Fruit fly (Drosophila melanogaster) whole organism, prepupa: ENCODE measurements around the gene Gnpat.

ENCODE experiments used
- CG10631 ChIP-seq: fragments of 200-800 bp; sonication (Bioruptor generic); optimal IDR thresholded peaks from 2 replicates; lab custom pipeline; 2016; ENCODE audit warnings: missing biosample characterization, missing genetic modification characterization
- CG10669 ChIP-seq: fragments of 200-800 bp; sonication (Bioruptor generic); optimal IDR thresholded peaks from 3 replicates; lab custom pipeline; 2018; ENCODE audit warnings: missing biosample characterization, mild to moderate bottlenecking, missing genetic modification characterization, moderate library complexity
- CG11294 ChIP-seq: fragments of 200-800 bp; sonication (Bioruptor generic); IDR thresholded peaks from 2 replicates; pipeline ENCODE4 v1.3.6; 2022; ENCODE audit warnings: missing biosample characterization, missing genetic modification characterization
- CG11762 ChIP-seq: fragments of 200-800 bp; sonication (Bioruptor generic); optimal IDR thresholded peaks from 3 replicates; lab custom pipeline; 2016; ENCODE audit warnings: missing biosample characterization, missing genetic modification characterization; ENCODE audit not compliant: insufficient read depth
- CG11902 ChIP-seq: fragments of 200-800 bp; sonication (Bioruptor generic); optimal IDR thresholded peaks from 3 replicates; lab custom pipeline; 2016; ENCODE audit warnings: missing biosample characterization, missing genetic modification characterization
- CG15336 ChIP-seq: fragments of 200-800 bp; sonication (Bioruptor generic); IDR thresholded peaks from 2 replicates; pipeline ENCODE4 v1.3.6; 2022; ENCODE audit warnings: missing biosample characterization, missing genetic modification characterization
- CG1621 ChIP-seq: fragments of 200-800 bp; sonication (Bioruptor generic); optimal IDR thresholded peaks from 3 replicates; lab custom pipeline; 2018; ENCODE audit warnings: missing biosample characterization, mild to moderate bottlenecking, missing genetic modification characterization
- CG16779 ChIP-seq: fragments of 200-800 bp; sonication (Bioruptor generic); optimal IDR thresholded peaks from 3 replicates; lab custom pipeline; 2017; ENCODE audit warnings: missing biosample characterization, mild to moderate bottlenecking, missing genetic modification characterization
- CG3032 ChIP-seq: fragments of 200-800 bp; optimal IDR thresholded peaks from 2 replicates; lab custom pipeline; 2019; ENCODE audit warnings: missing biosample characterization, mild to moderate bottlenecking, missing genetic modification characterization, moderate library complexity
- CG31627 ChIP-seq: fragments of 200-800 bp; sonication (Bioruptor generic); optimal IDR thresholded peaks from 3 replicates; lab custom pipeline; 2016; ENCODE audit warnings: missing biosample characterization, missing genetic modification characterization
- CG32006 ChIP-seq: fragments of 200-800 bp; sonication (Bioruptor generic); optimal IDR thresholded peaks from 3 replicates; lab custom pipeline; 2017; ENCODE audit warnings: missing biosample characterization, mild to moderate bottlenecking, missing genetic modification characterization
- CG34406 ChIP-seq: fragments of 200-800 bp; sonication (Bioruptor generic); optimal IDR thresholded peaks from 3 replicates; lab custom pipeline; 2016; ENCODE audit warnings: missing biosample characterization, missing genetic modification characterization
- CG3919 ChIP-seq: fragments of 200-800 bp; sonication (Bioruptor generic); optimal IDR thresholded peaks from 3 replicates; lab custom pipeline; 2016; ENCODE audit warnings: missing biosample characterization, missing genetic modification characterization
- CG6163 ChIP-seq: fragments of 200-800 bp; sonication (Bioruptor generic); IDR thresholded peaks from 3 replicates; pipeline ENCODE4 v1.3.6; 2022; ENCODE audit warnings: missing biosample characterization, missing genetic modification characterization
- CG6792 ChIP-seq: fragments of 200-800 bp; sonication (Bioruptor generic); optimal IDR thresholded peaks from 3 replicates; lab custom pipeline; 2016; ENCODE audit warnings: missing biosample characterization, missing genetic modification characterization
- CG6808 ChIP-seq: fragments of 200-800 bp; sonication (Bioruptor generic); optimal IDR thresholded peaks from 3 replicates; lab custom pipeline; 2017; ENCODE audit warnings: missing biosample characterization, missing genetic modification characterization, mild to moderate bottlenecking, moderate library complexity, missing genetic modification reagents
- CG6854 ChIP-seq: fragments of 200-800 bp; sonication (Bioruptor generic); optimal IDR thresholded peaks from 2 replicates; lab custom pipeline; 2017; ENCODE audit warnings: missing biosample characterization, mild to moderate bottlenecking, missing genetic modification characterization
- CG7368 ChIP-seq: fragments of 200-800 bp; sonication (Bioruptor generic); optimal IDR thresholded peaks from 3 replicates; lab custom pipeline; 2016; ENCODE audit warnings: missing biosample characterization, missing genetic modification characterization
- CG8119 ChIP-seq: fragments of 200-800 bp; sonication (Bioruptor generic); IDR thresholded peaks from 3 replicates; pipeline ENCODE4 v1.3.6; 2022; ENCODE audit warnings: missing biosample characterization, missing genetic modification characterization
- CG8319 ChIP-seq: fragments of 200-800 bp; sonication (Bioruptor generic); optimal IDR thresholded peaks from 3 replicates; lab custom pipeline; 2016; ENCODE audit warnings: missing biosample characterization, missing genetic modification characterization
- CG8632 ChIP-seq: fragments of 200-800 bp; sonication (Bioruptor generic); optimal IDR thresholded peaks from 3 replicates; lab custom pipeline; 2016; ENCODE audit warnings: missing biosample characterization, missing genetic modification characterization
- Eip93F ChIP-seq: fragments of 200-800 bp; sonication (Bioruptor generic); optimal IDR thresholded peaks from 2 replicates; lab custom pipeline; 2016; ENCODE audit warnings: missing biosample characterization, mild to moderate bottlenecking, missing genetic modification characterization
- Ets21C ChIP-seq: fragments of 200-800 bp; sonication (Bioruptor generic); optimal IDR thresholded peaks from 3 replicates; lab custom pipeline; 2016; ENCODE audit warnings: missing biosample characterization, missing genetic modification characterization
- Ets96B ChIP-seq: fragments of 200-800 bp; optimal IDR thresholded peaks from 2 replicates; lab custom pipeline; 2019; ENCODE audit warnings: missing biosample characterization, mild to moderate bottlenecking, missing genetic modification characterization, moderate library complexity
- Gug ChIP-seq: fragments of 200-800 bp; sonication (Bioruptor generic); IDR thresholded peaks from 2 replicates; pipeline ENCODE4 v1.3.6; 2022; ENCODE audit warnings: missing biosample characterization, missing genetic modification characterization
- Hr38 ChIP-seq: sonication (Bioruptor generic); optimal IDR thresholded peaks from 2 replicates; lab custom pipeline; 2016; ENCODE audit warnings: missing biosample characterization, missing genetic modification characterization
- Lpt ChIP-seq: fragments of 200-800 bp; sonication (Bioruptor generic); optimal IDR thresholded peaks from 3 replicates; lab custom pipeline; 2016; ENCODE audit warnings: missing biosample characterization, missing genetic modification characterization
- Met ChIP-seq: fragments of 200-800 bp; sonication (Bioruptor generic); optimal IDR thresholded peaks from 3 replicates; lab custom pipeline; 2016; ENCODE audit warnings: missing biosample characterization, missing genetic modification characterization
- OdsH ChIP-seq: fragments of 200-800 bp; sonication (Bioruptor generic); optimal IDR thresholded peaks from 3 replicates; lab custom pipeline; 2016; ENCODE audit warnings: missing biosample characterization, missing genetic modification characterization
- Smox ChIP-seq: fragments of 200-800 bp; sonication (Bioruptor generic); optimal IDR thresholded peaks from 3 replicates; lab custom pipeline; 2016; ENCODE audit warnings: missing biosample characterization, missing genetic modification characterization
- Sox14 ChIP-seq: fragments of 200-800 bp; sonication (Bioruptor generic); optimal IDR thresholded peaks from 3 replicates; lab custom pipeline; 2016; ENCODE audit warnings: missing biosample characterization, missing genetic modification characterization
- Sox15 ChIP-seq: fragments of 200-800 bp; sonication (Bioruptor generic); optimal IDR thresholded peaks from 3 replicates; lab custom pipeline; 2016; ENCODE audit warnings: missing biosample characterization, missing genetic modification characterization
- achi ChIP-seq: fragments of 200-800 bp; sonication (Bioruptor generic); optimal IDR thresholded peaks from 3 replicates; lab custom pipeline; 2016; ENCODE audit warnings: missing biosample characterization, missing genetic modification characterization
- cyc ChIP-seq: fragments of 200-800 bp; sonication (Bioruptor generic); optimal IDR thresholded peaks from 3 replicates; lab custom pipeline; 2016; ENCODE audit warnings: missing biosample characterization, missing genetic modification characterization
- dac ChIP-seq: fragments of 200-800 bp; sonication (Bioruptor generic); optimal IDR thresholded peaks from 2 replicates; lab custom pipeline; 2017; ENCODE audit warnings: missing biosample characterization, mild to moderate bottlenecking, missing genetic modification characterization
- eg ChIP-seq: fragments of 200-800 bp; sonication (Bioruptor generic); IDR thresholded peaks from 3 replicates; pipeline ENCODE4 v1.3.6; 2022; ENCODE audit warnings: missing biosample characterization, missing genetic modification characterization
- esn ChIP-seq: fragments of 200-800 bp; sonication (Bioruptor generic); optimal IDR thresholded peaks from 2 replicates; lab custom pipeline; 2016; ENCODE audit warnings: missing biosample characterization, mild to moderate bottlenecking, missing genetic modification characterization, moderate library complexity
- fd85E ChIP-seq: fragments of 200-800 bp; sonication (Bioruptor generic); optimal IDR thresholded peaks from 3 replicates; lab custom pipeline; 2016; ENCODE audit warnings: missing biosample characterization, missing genetic modification characterization
- fkh ChIP-seq: fragments of 200-800 bp; sonication (Bioruptor generic); optimal IDR thresholded peaks from 3 replicates; lab custom pipeline; 2017; ENCODE audit warnings: missing biosample characterization, mild to moderate bottlenecking, missing genetic modification characterization, moderate library complexity
- lz ChIP-seq: fragments of 200-800 bp; sonication (Bioruptor generic); optimal IDR thresholded peaks from 3 replicates; lab custom pipeline; 2016; ENCODE audit warnings: missing biosample characterization, missing genetic modification characterization
- net ChIP-seq: fragments of 200-800 bp; sonication (Bioruptor generic); optimal IDR thresholded peaks from 3 replicates; lab custom pipeline; 2016; ENCODE audit warnings: missing biosample characterization, missing genetic modification characterization
- pdm3 ChIP-seq: fragments of 200-800 bp; sonication (Bioruptor generic); optimal IDR thresholded peaks from 3 replicates; lab custom pipeline; 2016; ENCODE audit warnings: missing biosample characterization, missing genetic modification characterization
- salr ChIP-seq, 2 experiments: fragments of 200-800 bp; sonication (Bioruptor generic); optimal IDR thresholded peaks; 3 replicates each; lab custom pipeline; 2016 to 2018; ENCODE audit warnings: missing biosample characterization in 2 of 2, missing genetic modification characterization in 2 of 2, mild to moderate bottlenecking in 1 of 2
- spab ChIP-seq: fragments of 200-800 bp; sonication (Bioruptor generic); optimal IDR thresholded peaks from 2 replicates; lab custom pipeline; 2017; ENCODE audit warnings: missing biosample characterization, mild to moderate bottlenecking, missing genetic modification characterization, missing genetic modification reagents
- ss ChIP-seq, 2 experiments: fragments of 200-800 bp; sonication (Bioruptor generic); optimal IDR thresholded peaks; 2 replicates in 1 of 2; 3 replicates in 1 of 2; lab custom pipeline; 2017 to 2018; ENCODE audit warnings: mild to moderate bottlenecking in 2 of 2, missing biosample characterization in 2 of 2, missing genetic modification characterization in 2 of 2, moderate library complexity in 1 of 2
- svp ChIP-seq: fragments of 200-800 bp; sonication (Bioruptor generic); peaks from one replicate; lab custom pipeline; 2016; ENCODE audit warnings: missing biosample characterization, missing genetic modification characterization
- vri ChIP-seq: fragments of 200-800 bp; sonication (Bioruptor generic); optimal IDR thresholded peaks from 3 replicates; lab custom pipeline; 2016; ENCODE audit warnings: missing biosample characterization, mild to moderate bottlenecking, missing genetic modification characterization

Gene Gnpat

DNA sequence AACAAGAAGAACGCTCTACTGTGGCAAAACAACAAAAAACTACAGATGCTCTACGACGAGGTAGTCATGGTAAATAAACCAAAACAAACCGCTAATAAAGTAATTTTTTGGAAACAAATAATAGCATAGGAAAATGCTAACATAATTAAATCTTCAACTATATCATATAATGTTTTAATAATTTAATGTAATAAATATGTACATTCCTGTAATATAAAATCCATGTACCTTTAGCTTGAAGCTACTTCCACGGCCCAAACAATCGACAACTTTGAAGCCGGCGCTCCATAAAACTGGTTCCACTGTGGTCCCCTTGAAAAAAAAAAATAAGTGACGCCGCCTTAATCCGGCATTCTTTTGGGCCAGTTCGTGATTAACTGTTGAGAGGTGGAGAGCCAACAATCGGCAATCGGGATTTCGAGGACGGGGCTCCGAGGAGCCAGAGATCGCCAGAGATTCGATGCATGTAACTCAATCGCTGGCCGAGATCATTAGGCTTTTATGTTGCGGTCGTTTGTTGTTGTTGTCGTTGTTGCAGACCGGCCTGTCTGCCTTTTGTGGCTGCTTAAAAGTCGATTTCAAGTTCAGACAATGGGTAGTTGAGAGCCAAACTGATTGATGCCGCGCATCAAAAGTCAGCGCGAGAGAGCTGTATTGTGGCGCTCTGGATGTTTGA lies 28.0 kb downstream of the Gnpat start (continued):
- peak; percentile 94 for TF ChIP-seq Ets96B (tag; lab: Kevin White, UChicago)
- TF ChIP-seq CG10669 (GFP tag; lab: Kevin White, UChicago), result peak; percentile 92
- peak; percentile 91 for TF ChIP-seq CG6792 (GFP tag; lab: Kevin White, UChicago)
- TF ChIP-seq salr (GFP tag; optimal IDR thresholded peaks at IDR 0.05; lab: Kevin White, UChicago), result peak; percentile 78 to 86
- peak; percentile 90 for TF ChIP-seq CG15336 (GFP tag; lab: Robert Waterston, UW)
- peak; percentile 94 for TF ChIP-seq CG34406 (GFP tag; lab: Kevin White, UChicago)
- peak; percentile 88 for TF ChIP-seq eg
- TF ChIP-seq svp (GFP tag; lab: Kevin White, UChicago), result peak; percentile 96
- peak; percentile 85 for TF ChIP-seq CG11762
- TF ChIP-seq Lpt (GFP tag; lab: Kevin White, UChicago), result peak; percentile 83
- TF ChIP-seq fd85E (GFP tag; lab: Kevin White, UChicago), result peak; percentile 60
- TF ChIP-seq CG3919 (GFP tag; lab: Kevin White, UChicago), result peak; percentile 92
- TF ChIP-seq CG7368 (GFP tag; lab: Kevin White, UChicago), result peak; percentile 88

- peak; percentile 62 for TF ChIP-seq OdsH
- TF ChIP-seq ss (GFP tag; optimal IDR thresholded peaks at IDR 0.05; lab: Kevin White, UChicago), result no peak
- TF ChIP-seq svp (GFP tag; lab: Kevin White, UChicago), result peak; percentile 88
- peak; percentile 50 for TF ChIP-seq Ets21C (GFP tag; lab: Kevin White, UChicago)
- TF ChIP-seq Gug (GFP tag; lab: Robert Waterston, UW), result no peak
- peak; percentile 77 for TF ChIP-seq CG32006 (GFP tag; lab: Kevin White, UChicago)
- peak; percentile 69 for TF ChIP-seq CG31627
- peak; percentile 76 for TF ChIP-seq Sox14
- TF ChIP-seq Hr38 (GFP tag; lab: Kevin White, UChicago), result no peak
- peak; percentile 37 for TF ChIP-seq vri
- no peak for TF ChIP-seq CG6854
- TF ChIP-seq CG10669 (GFP tag; lab: Kevin White, UChicago), result peak; percentile 51
- peak; percentile 46 for TF ChIP-seq spab (GFP tag; lab: Kevin White, UChicago)
- no peak for TF ChIP-seq fd85E (GFP tag; lab: Kevin White, UChicago)
- peak; percentile 45 for TF ChIP-seq Sox15
- TF ChIP-seq CG6163 (GFP tag; lab: Robert Waterston, UW), result peak; percentile 13; the same call in 1 of the 3 replicates
- peak; percentile 71 for TF ChIP-seq net (GFP tag; lab: Kevin White, UChicago)
- peak; percentile 17 for TF ChIP-seq CG6808 (GFP tag; lab: Kevin White, UChicago)
- TF ChIP-seq CG8119 (GFP tag; lab: Robert Waterston, UW), result peak; percentile 55
- TF ChIP-seq CG11902 (GFP tag; lab: Kevin White, UChicago), result peak; percentile 13
- TF ChIP-seq Met (GFP tag; lab: Kevin White, UChicago), result peak; percentile 78
- TF ChIP-seq Ets96B (tag; lab: Kevin White, UChicago), result peak; percentile 61
- no peak for TF ChIP-seq CG1621 (tag; lab: Kevin White, UChicago)
- peak; percentile 70 for TF ChIP-seq cyc (GFP tag; lab: Kevin White, UChicago)
- TF ChIP-seq lz (GFP tag; lab: Kevin White, UChicago), result peak; percentile 69
- TF ChIP-seq CG16779, result no peak
- peak; percentile 55 for TF ChIP-seq CG3919 (GFP tag; lab: Kevin White, UChicago)
- peak; percentile 33 for TF ChIP-seq CG11762
- peak; percentile 76 for TF ChIP-seq Smox (GFP tag; lab: Kevin White, UChicago)
- peak; percentile 58 for TF ChIP-seq CG10631 (GFP tag; lab: Kevin White, UChicago)
- no peak for TF ChIP-seq Lpt (GFP tag; lab: Kevin White, UChicago)
- TF ChIP-seq esn (GFP tag; lab: Kevin White, UChicago), result peak; percentile 71
- TF ChIP-seq CG8632 (GFP tag; lab: Kevin White, UChicago), result peak; percentile 63
- TF ChIP-seq CG8319 (GFP tag; lab: Kevin White, UChicago), result peak; percentile 11
- no peak for TF ChIP-seq CG11294 (GFP tag; lab: Robert Waterston, UW)
- peak; percentile 67 for TF ChIP-seq CG34406 (GFP tag; lab: Kevin White, UChicago)
- TF ChIP-seq salr (GFP tag; optimal IDR thresholded peaks at IDR 0.05; lab: Kevin White, UChicago), result peak in 1 of 2 experiments; percentile 45
- peak; percentile 70 for TF ChIP-seq pdm3 (GFP tag; lab: Kevin White, UChicago)
- peak; percentile 62 for TF ChIP-seq achi (GFP tag; lab: Kevin White, UChicago)
- no peak for TF ChIP-seq Eip93F (GFP tag; lab: Kevin White, UChicago)
- TF ChIP-seq eg, result peak; percentile 60; the same call in 2 of the 3 replicates
- TF ChIP-seq fkh, result no peak
- TF ChIP-seq CG3032, result peak; percentile 31
- no peak for TF ChIP-seq dac (GFP tag; lab: Kevin White, UChicago)
These were observed 29.1 kb downstream of the Gnpat start for dm6 chr3R:25461666-25462065.
